Worm (Caenorhabditis elegans) whole organism, dauer: Measurements from ENCODE around the gene T22D1.17.

Experiments used
- unc-62 ChIP-seq: sonication (generic microtip); optimal IDR thresholded peaks from 2 replicates; lab custom pipeline; 2017; ENCODE audit warnings: missing biosample characterization, missing genetic modification reagents, missing genetic modification characterization

Gene T22D1.17

ce11 chrIV:6912851-6913588 is 7.2 kb downstream of the T22D1.17 start, which contains the start of gene T22D1.3:
Gene T22D1.3, plus strand, starts transcription at chrIV:6913538.
- TF ChIP-seq unc-62 (GFP tag; lab: Kevin White, UChicago) = no peak

ce11 chrIV:6916831-6917230 is 11.0 kb downstream of the T22D1.17 start:
- TF ChIP-seq unc-62 (GFP tag; lab: Kevin White, UChicago) = no peak

ce11 chrIV:6919318-6919717 is 13.5 kb downstream of the T22D1.17 start, which contains the start of gene ruvb-2:
Gene ruvb-2, minus strand, starts transcription at chrIV:6919406.
- no peak for TF ChIP-seq unc-62 (GFP tag; lab: Kevin White, UChicago)

ce11 chrIV:6920063-6920462 is 14.3 kb downstream of the T22D1.17 start, which contains the start of gene T22D1.18:
Gene T22D1.18, minus strand, starts transcription at chrIV:6920163.
- TF ChIP-seq unc-62 (GFP tag; lab: Kevin White, UChicago) = no peak

ce11 chrIV:6923070-6923469 is 17.3 kb downstream of the T22D1.17 start, which contains the start of gene T22D1.1:
Gene T22D1.1, plus strand, starts transcription at chrIV:6923370.
- no peak for TF ChIP-seq unc-62 (GFP tag; lab: Kevin White, UChicago)

- no peak for TF ChIP-seq unc-62 (GFP tag; lab: Kevin White, UChicago)
These were observed 19.7 kb downstream of the T22D1.17 start for ce11 chrIV:6925520-6925919.

ce11 chrIV:6928417-6928816 is 22.6 kb downstream of the T22D1.17 start, which contains the start of gene cest-6:
Gene cest-6, minus strand, starts transcription at chrIV:6928517.
- no peak for TF ChIP-seq unc-62 (GFP tag; lab: Kevin White, UChicago)

- TF ChIP-seq unc-62 (GFP tag; lab: Kevin White, UChicago) = no peak
These were observed 31.8 kb downstream of the T22D1.17 start, which contains the start of gene npr-12 for ce11 chrIV:6937548-6937947. Gene npr-12, minus strand, starts transcription at chrIV:6937648.

- no peak for TF ChIP-seq unc-62 (GFP tag; lab: Kevin White, UChicago)
These were observed 35.3 kb downstream of the T22D1.17 start for ce11 chrIV:6941101-6941500.

- no peak for TF ChIP-seq unc-62 (GFP tag; lab: Kevin White, UChicago)
These were observed 41.0 kb downstream of the T22D1.17 start for ce11 chrIV:6946832-6947231.

- TF ChIP-seq unc-62 (GFP tag; lab: Kevin White, UChicago) = no peak
These were observed 45.5 kb downstream of the T22D1.17 start for ce11 chrIV:6951259-6951658.

- TF ChIP-seq unc-62 (GFP tag; lab: Kevin White, UChicago) = no peak
These were observed 48.9 kb downstream of the T22D1.17 start for ce11 chrIV:6954682-6955081.
